Fruit fly (Drosophila melanogaster) whole organism, embryonic: Measurements from ENCODE around the gene CG32040.
A peak's percentile ranks its signal among the peaks of the same experiment; 100 is the strongest.

Source experiments
- BtbVII ChIP-seq: fragments of 200-800 bp; sonication (Bioruptor generic); optimal IDR thresholded peaks from 3 replicates; lab custom pipeline; 2017; ENCODE audit warnings: missing biosample characterization, mild to moderate bottlenecking, missing genetic modification characterization
- C15 ChIP-seq: fragments of 200-800 bp; sonication (Bioruptor generic); IDR thresholded peaks from 3 replicates; pipeline ENCODE4 v1.3.6; 2022; ENCODE audit warnings: missing biosample characterization, missing genetic modification characterization
- CG11093 ChIP-seq: fragments of 200-800 bp; sonication (Bioruptor generic); IDR thresholded peaks from 3 replicates; pipeline ENCODE4 v1.3.6; 2022; ENCODE audit warnings: missing biosample characterization, missing genetic modification characterization
- CG11456 ChIP-seq: fragments of 200-800 bp; sonication (Bioruptor generic); IDR thresholded peaks from 3 replicates; pipeline ENCODE4 v1.3.6; 2022; ENCODE audit warnings: missing biosample characterization, missing genetic modification characterization
- CG11560 ChIP-seq: fragments of 200-800 bp; sonication (Bioruptor generic); IDR thresholded peaks from 3 replicates; pipeline ENCODE4 v1.3.6; 2022; ENCODE audit warnings: missing biosample characterization, missing genetic modification characterization
- CG15696 ChIP-seq: fragments of 200-800 bp; sonication (Bioruptor generic); optimal IDR thresholded peaks from 2 replicates; lab custom pipeline; 2019; ENCODE audit warnings: missing biosample characterization, mild to moderate bottlenecking, missing genetic modification characterization, moderate library complexity
- CG1603 ChIP-seq: fragments of 200-800 bp; sonication (Bioruptor generic); optimal IDR thresholded peaks from 2 replicates; lab custom pipeline; 2019; ENCODE audit warnings: missing biosample characterization, mild to moderate bottlenecking, missing genetic modification characterization, moderate library complexity
- CG1647 ChIP-seq: fragments of 200-800 bp; sonication (Bioruptor generic); optimal IDR thresholded peaks from 3 replicates; lab custom pipeline; 2016; ENCODE audit warnings: missing biosample characterization, missing genetic modification characterization
- CG17361 ChIP-seq: fragments of 200-800 bp; sonication (Bioruptor generic); IDR thresholded peaks from 3 replicates; pipeline ENCODE4 v1.3.6; 2022; ENCODE audit warnings: missing biosample characterization, missing genetic modification characterization
- CG18262 ChIP-seq: fragments of 200-800 bp; optimal IDR thresholded peaks from 3 replicates; lab custom pipeline; 2019; ENCODE audit warnings: missing biosample characterization, mild to moderate bottlenecking, missing genetic modification characterization, moderate library complexity
- CG18619 ChIP-seq: fragments of 200-800 bp; sonication (Bioruptor generic); optimal IDR thresholded peaks from 3 replicates; lab custom pipeline; 2017; ENCODE audit warnings: missing biosample characterization, mild to moderate bottlenecking, missing genetic modification characterization
- CG33557 ChIP-seq: fragments of 200-800 bp; sonication (Bioruptor generic); optimal IDR thresholded peaks from 2 replicates; lab custom pipeline; 2019; ENCODE audit warnings: missing biosample characterization, mild to moderate bottlenecking, missing genetic modification characterization, moderate library complexity
- CG3407 ChIP-seq: fragments of 200-800 bp; sonication (Bioruptor generic); optimal IDR thresholded peaks from 2 replicates; lab custom pipeline; 2018; ENCODE audit warnings: missing biosample characterization, mild to moderate bottlenecking, missing genetic modification characterization
- CG34224 ChIP-seq: fragments of 200-800 bp; sonication (Bioruptor generic); IDR thresholded peaks from 3 replicates; pipeline ENCODE4 v1.3.6; 2022; ENCODE audit warnings: missing biosample characterization, missing genetic modification characterization; ENCODE audit not compliant: partially characterized antibody
- CG4282 ChIP-seq: fragments of 200-800 bp; sonication (Bioruptor generic); optimal IDR thresholded peaks from 2 replicates; lab custom pipeline; 2016; ENCODE audit warnings: missing biosample characterization, missing genetic modification characterization
- CG4707 ChIP-seq: fragments of 200-800 bp; sonication (Bioruptor generic); optimal IDR thresholded peaks from 2 replicates; lab custom pipeline; 2018; ENCODE audit warnings: missing biosample characterization, mild to moderate bottlenecking, missing genetic modification characterization, moderate library complexity
- CG6689 ChIP-seq: fragments of 200-800 bp; sonication (Bioruptor generic); IDR thresholded peaks from 2 replicates; pipeline ENCODE4 v1.3.6; 2022; ENCODE audit warnings: missing biosample characterization, missing genetic modification characterization
- CG6791 ChIP-seq: fragments of 200-800 bp; sonication (Bioruptor generic); IDR thresholded peaks from 3 replicates; pipeline ENCODE4 v1.3.6; 2022; ENCODE audit warnings: missing biosample characterization, missing genetic modification characterization; ENCODE audit not compliant: partially characterized antibody
- CG8765 ChIP-seq: fragments of 200-800 bp; sonication (Bioruptor generic); IDR thresholded peaks from 2 replicates; pipeline ENCODE4 v1.3.6; 2022; ENCODE audit warnings: missing biosample characterization, missing genetic modification characterization
- D19A ChIP-seq: fragments of 200-800 bp; optimal IDR thresholded peaks from 3 replicates; lab custom pipeline; 2019; ENCODE audit warnings: missing biosample characterization, mild to moderate bottlenecking, missing genetic modification characterization, moderate library complexity
- Dp ChIP-seq: fragments of 200-800 bp; sonication (Bioruptor generic); optimal IDR thresholded peaks from 2 replicates; lab custom pipeline; 2018; ENCODE audit warnings: missing biosample characterization, mild to moderate bottlenecking, missing genetic modification characterization, moderate library complexity
- Ets65A ChIP-seq: fragments of 200-800 bp; sonication (Bioruptor generic); peaks from one replicate; lab custom pipeline; 2016; ENCODE audit warnings: missing biosample characterization, missing genetic modification characterization
- Fer2 ChIP-seq: fragments of 200-800 bp; sonication (Bioruptor generic); optimal IDR thresholded peaks from 2 replicates; lab custom pipeline; 2018; ENCODE audit warnings: missing biosample characterization, mild to moderate bottlenecking, missing genetic modification characterization, moderate library complexity
- Gug ChIP-seq: fragments of 200-800 bp; sonication (Bioruptor generic); IDR thresholded peaks from 4 replicates; pipeline ENCODE4 v1.3.6; 2022; ENCODE audit warnings: missing biosample characterization, missing genetic modification characterization
- Nf-YA ChIP-seq: fragments of 200-800 bp; sonication (Bioruptor generic); IDR thresholded peaks from 2 replicates; pipeline ENCODE4 v1.3.6; 2022; ENCODE audit warnings: missing biosample characterization, missing genetic modification characterization
- TFAM ChIP-seq: fragments of 200-800 bp; sonication (Bioruptor generic); optimal IDR thresholded peaks from 2 replicates; lab custom pipeline; 2017; ENCODE audit warnings: missing biosample characterization, missing genetic modification characterization, inconsistent platforms
- corto ChIP-seq: fragments of 200-800 bp; sonication (Bioruptor generic); optimal IDR thresholded peaks from 2 replicates; lab custom pipeline; 2016; ENCODE audit warnings: missing biosample characterization, mild to moderate bottlenecking, missing genetic modification characterization, moderate library complexity
- da ChIP-seq: fragments of 200-800 bp; sonication (Bioruptor generic); optimal IDR thresholded peaks from 2 replicates; lab custom pipeline; 2016; ENCODE audit warnings: missing biosample characterization, missing genetic modification characterization
- dimm ChIP-seq: fragments of 200-800 bp; sonication (Bioruptor generic); IDR thresholded peaks from 2 replicates; pipeline ENCODE4 v1.3.6; 2022; ENCODE audit warnings: missing biosample characterization, missing genetic modification characterization
- emc ChIP-seq: fragments of 200-800 bp; sonication (Bioruptor generic); optimal IDR thresholded peaks from 2 replicates; lab custom pipeline; 2016; ENCODE audit warnings: missing biosample characterization, missing genetic modification characterization
- fd3F ChIP-seq: fragments of 200-800 bp; sonication (Bioruptor generic); optimal IDR thresholded peaks from 2 replicates; lab custom pipeline; 2018; ENCODE audit warnings: missing biosample characterization, mild to moderate bottlenecking, missing genetic modification characterization, moderate library complexity
- fd96Cb ChIP-seq: fragments of 200-800 bp; sonication (Bioruptor generic); optimal IDR thresholded peaks from 2 replicates; lab custom pipeline; 2018; ENCODE audit warnings: missing biosample characterization, mild to moderate bottlenecking, missing genetic modification characterization, moderate library complexity
- fru ChIP-seq: fragments of >200 bp; optimal IDR thresholded peaks from 2 replicates; lab custom pipeline; 2017
- grn ChIP-seq: fragments of 200-800 bp; sonication (Bioruptor generic); optimal IDR thresholded peaks from 3 replicates; lab custom pipeline; 2017; ENCODE audit warnings: missing biosample characterization, missing genetic modification characterization
- klu ChIP-seq: fragments of 200-800 bp; sonication (Bioruptor generic); IDR thresholded peaks from 2 replicates; pipeline ENCODE4 v1.3.6; 2022; ENCODE audit warnings: missing biosample characterization, missing genetic modification characterization
- lbe ChIP-seq: fragments of 200-800 bp; sonication (Bioruptor generic); optimal IDR thresholded peaks from 2 replicates; lab custom pipeline; 2016; ENCODE audit warnings: missing biosample characterization, mild to moderate bottlenecking, missing genetic modification characterization
- lmd ChIP-seq: fragments of 200-800 bp; sonication (Bioruptor generic); IDR thresholded peaks from 2 replicates; pipeline ENCODE4 v1.3.6; 2022; ENCODE audit warnings: missing biosample characterization, missing genetic modification characterization
- mam ChIP-seq: fragments of 200-800 bp; sonication (Bioruptor generic); optimal IDR thresholded peaks from 3 replicates; lab custom pipeline; 2016; ENCODE audit warnings: missing biosample characterization, missing genetic modification characterization
- mirr ChIP-seq: fragments of 200-800 bp; sonication (Bioruptor generic); optimal IDR thresholded peaks from 3 replicates; lab custom pipeline; 2018; ENCODE audit warnings: missing biosample characterization, mild to moderate bottlenecking, missing genetic modification characterization
- nmo ChIP-seq: fragments of 200-800 bp; sonication (Bioruptor generic); optimal IDR thresholded peaks from 2 replicates; lab custom pipeline; 2018; ENCODE audit warnings: missing biosample characterization, mild to moderate bottlenecking, missing genetic modification characterization, moderate library complexity
- pb ChIP-seq: fragments of 200-800 bp; sonication (Bioruptor generic); optimal IDR thresholded peaks from 3 replicates; lab custom pipeline; 2016; ENCODE audit warnings: missing biosample characterization, missing genetic modification characterization
- ranshi ChIP-seq: fragments of 200-800 bp; sonication (Bioruptor generic); IDR thresholded peaks from 2 replicates; pipeline ENCODE4 v1.3.6; 2022; ENCODE audit warnings: missing biosample characterization, missing genetic modification characterization
- run ChIP-seq: fragments of 200-800 bp; sonication (Bioruptor generic); optimal IDR thresholded peaks from 3 replicates; lab custom pipeline; 2018; ENCODE audit warnings: missing biosample characterization, mild to moderate bottlenecking, missing genetic modification characterization
- sc ChIP-seq, 3 experiments: fragments of >200 bp in 2 of 3; fragments of 200-800 bp in 1 of 3; sonication (Bioruptor generic) in 1 of 3; optimal IDR thresholded peaks; 2 replicates in 2 of 3; 3 replicates in 1 of 3; lab custom pipeline; 2017; ENCODE audit warnings: mild to moderate bottlenecking in 1 of 3, missing biosample characterization in 1 of 3, missing genetic modification characterization in 1 of 3, missing genetic modification reagents in 1 of 3
- schlank ChIP-seq: fragments of 200-800 bp; sonication (Bioruptor generic); optimal IDR thresholded peaks from 2 replicates; lab custom pipeline; 2018; ENCODE audit warnings: missing biosample characterization, mild to moderate bottlenecking, missing genetic modification characterization
- sens-2 ChIP-seq: fragments of 200-800 bp; sonication (Bioruptor generic); IDR thresholded peaks from 2 replicates; pipeline ENCODE4 v1.3.6; 2022; ENCODE audit warnings: missing biosample characterization, missing genetic modification characterization
- shn ChIP-seq: fragments of 200-800 bp; sonication (Bioruptor generic); optimal IDR thresholded peaks from 3 replicates; lab custom pipeline; 2016; ENCODE audit warnings: missing biosample characterization, missing genetic modification characterization
- slbo ChIP-seq: fragments of 200-800 bp; sonication (Bioruptor generic); IDR thresholded peaks from 2 replicates; pipeline ENCODE4 v1.3.6; 2022; ENCODE audit warnings: missing biosample characterization, missing genetic modification characterization
- sqz ChIP-seq: fragments of 200-800 bp; sonication (Bioruptor generic); optimal IDR thresholded peaks from 3 replicates; lab custom pipeline; 2018; ENCODE audit warnings: missing biosample characterization, mild to moderate bottlenecking, missing genetic modification characterization
- tio ChIP-seq: fragments of 200-800 bp; sonication (Bioruptor generic); optimal IDR thresholded peaks from 2 replicates; lab custom pipeline; 2017; ENCODE audit warnings: missing biosample characterization, missing genetic modification characterization, inconsistent platforms
- yki ChIP-seq: fragments of >200 bp; optimal IDR thresholded peaks from 3 replicates; lab custom pipeline; 2018
- zf30C ChIP-seq: fragments of 200-800 bp; sonication (Bioruptor generic); optimal IDR thresholded peaks from 3 replicates; lab custom pipeline; 2018; ENCODE audit warnings: missing biosample characterization, mild to moderate bottlenecking, missing genetic modification characterization

Gene CG32040

DNA sequence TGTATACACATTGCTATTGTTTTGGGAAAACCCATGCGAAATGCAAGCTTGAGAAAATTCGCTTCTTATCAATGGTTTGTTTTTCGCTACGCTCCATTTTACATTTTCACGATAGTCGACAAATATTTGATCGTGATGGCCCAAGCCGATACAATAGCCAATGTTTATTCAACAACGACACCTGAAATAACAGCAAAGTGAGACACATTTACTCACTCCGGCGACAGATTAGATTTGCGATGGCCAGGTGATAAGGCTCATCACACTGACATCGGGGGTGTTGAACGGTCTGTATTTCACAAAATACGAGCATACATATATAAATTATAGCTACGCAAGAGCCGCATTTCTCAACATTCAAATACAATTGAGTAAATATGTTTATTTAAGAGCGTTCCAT is 43.3 kb downstream of the CG32040 start (continued):
- no peak for TF ChIP-seq CG17361 (GFP tag; lab: Robert Waterston, UW)
- no peak for TF ChIP-seq sens-2 (GFP tag; lab: Robert Waterston, UW)
- no peak for TF ChIP-seq Ets65A (GFP tag; lab: Kevin White, UChicago)
- TF ChIP-seq CG6689 (GFP tag; lab: Robert Waterston, UW): no peak
- no peak for TF ChIP-seq pb (GFP tag; lab: Kevin White, UChicago)
- no peak for TF ChIP-seq zf30C (GFP tag; lab: Kevin White, UChicago)
- no peak for TF ChIP-seq lmd
- no peak; the same call in 1 of the 2 replicates for TF ChIP-seq slbo
- peak; percentile 52 for TF ChIP-seq CG18619
- TF ChIP-seq CG11560: no peak
- TF ChIP-seq grn (GFP tag; lab: Kevin White, UChicago): peak; percentile 94
- peak; percentile 34 for TF ChIP-seq CG4707 (GFP tag; lab: Kevin White, UChicago)
- TF ChIP-seq da (GFP tag; lab: Kevin White, UChicago): no peak
- no peak for TF ChIP-seq dimm
- no peak for TF ChIP-seq shn (GFP tag; lab: Kevin White, UChicago)
- TF ChIP-seq CG3407 (GFP tag; lab: Kevin White, UChicago): peak; percentile 44
- no peak for TF ChIP-seq CG1603 (tag; lab: Kevin White, UChicago)
- TF ChIP-seq CG6791: no peak
- TF ChIP-seq CG8765: no peak
- peak; percentile 19 for TF ChIP-seq D19A (tag; lab: Kevin White, UChicago)
- TF ChIP-seq Nf-YA (GFP tag; lab: Robert Waterston, UW): 0 out of 2 replicates have a peak, but pooled peaks have one; percentile 31
- peak; percentile 42 for TF ChIP-seq CG33557 (GFP tag; lab: Kevin White, UChicago)
- TF ChIP-seq tio (GFP tag; lab: Kevin White, UChicago): no peak
- no peak for TF ChIP-seq Gug (GFP tag; lab: Robert Waterston, UW)
- no peak; the same call in 2 of the 3 replicates for TF ChIP-seq C15 (GFP tag; lab: Robert Waterston, UW)
- peak; percentile 92 for TF ChIP-seq mirr
- TF ChIP-seq fd3F (GFP tag; lab: Kevin White, UChicago): peak; percentile 50
- no peak for TF ChIP-seq nmo (GFP tag; lab: Kevin White, UChicago)
- peak; percentile 66 for TF ChIP-seq sqz
- no peak for TF ChIP-seq run (tag; lab: Kevin White, UChicago)
- TF ChIP-seq fru (lab: Kevin White, UChicago): no peak
- TF ChIP-seq ranshi (GFP tag; lab: Robert Waterston, UW): peak; percentile 51; the same call in 1 of the 2 replicates
- no peak for TF ChIP-seq yki (lab: Kevin White, UChicago)
- TF ChIP-seq Dp (GFP tag; lab: Kevin White, UChicago): no peak
- TF ChIP-seq klu: no peak
- no peak; the same call in 2 of the 3 replicates for TF ChIP-seq CG11456 (GFP tag; lab: Robert Waterston, UW)
- TF ChIP-seq CG4282 (GFP tag; lab: Kevin White, UChicago): no peak
- TF ChIP-seq CG1647 (GFP tag; lab: Kevin White, UChicago): peak; percentile 69
- TF ChIP-seq CG11093 (GFP tag; lab: Robert Waterston, UW): no peak
- peak; percentile 68 for TF ChIP-seq mam (GFP tag; lab: Kevin White, UChicago)
- TF ChIP-seq corto (GFP tag; lab: Kevin White, UChicago): no peak
- TF ChIP-seq Fer2 (tag; lab: Kevin White, UChicago): peak; percentile 59
- TF ChIP-seq lbe (GFP tag; lab: Kevin White, UChicago): peak; percentile 16
- TF ChIP-seq fd96Cb (tag; lab: Kevin White, UChicago): no peak
- no peak for TF ChIP-seq CG34224
- TF ChIP-seq CG18262: peak; percentile 46
- no peak for TF ChIP-seq sc (optimal IDR thresholded peaks at IDR 0.05; lab: Kevin White, UChicago)
- TF ChIP-seq sc (GFP tag; optimal IDR thresholded peaks at IDR 0.05; lab: Kevin White, UChicago): peak; percentile 28
- TF ChIP-seq BtbVII: peak; percentile 91
- TF ChIP-seq emc (GFP tag; lab: Kevin White, UChicago): peak; percentile 10
- peak; percentile 89 for TF ChIP-seq schlank (tag; lab: Kevin White, UChicago)
- TF ChIP-seq CG15696 (tag; lab: Kevin White, UChicago): peak; percentile 66
- peak; percentile 33 for TF ChIP-seq TFAM (GFP tag; lab: Kevin White, UChicago)
